Worm (Caenorhabditis elegans): ENCODE results near the gene ckc-1.

ce11 chrX:3623162-3623561 lies 46.8 kb downstream of the ckc-1 start, which contains the start of gene C18B2.2:
- TF ChIP-seq lsy-2 (tag; optimal IDR thresholded peaks at IDR 0.05) (no peak), ceh-63 (GFP tag; optimal IDR thresholded peaks at IDR 0.05) (no peak), zag-1 (tag; optimal IDR thresholded peaks at IDR 0.05) (no peak), tbx-2 (tag; optimal IDR thresholded peaks at IDR 0.05) (no peak), fkh-10 (GFP tag; optimal IDR thresholded peaks at IDR 0.05) (no peak), lin-35 (GFP tag; optimal IDR thresholded peaks at IDR 0.05) (no peak), irx-1 (tag; optimal IDR thresholded peaks at IDR 0.05) (no peak)

All from whole organism, L1 larva.